Worm (Caenorhabditis elegans) whole organism, L3 larva: ENCODE measurements around the gene rgr-1.
"Not testable (repeated sequence)": the region's sequence is repeated elsewhere in the genome, so short reads cannot be mapped to it uniquely, and the experiment has no call there.

Experiments
- R02D3.7 ChIP-seq: fragments of 150-350 bp; optimal IDR thresholded peaks from 2 replicates; lab custom pipeline; 2014; ENCODE audit warnings: missing biosample characterization, missing genetic modification characterization
- ZK546.5 ChIP-seq: sonication (generic microtip); optimal IDR thresholded peaks from 2 replicates; lab custom pipeline; 2017; ENCODE audit warnings: missing biosample characterization, missing genetic modification characterization
- aly-2 ChIP-seq: fragments of 150-350 bp; optimal IDR thresholded peaks from 2 replicates; lab custom pipeline; 2014; ENCODE audit warnings: missing biosample characterization, missing genetic modification characterization
- ama-1 ChIP-seq: fragments of 150-350 bp; optimal IDR thresholded peaks from 2 replicates; lab custom pipeline; 2018
- ceh-16 ChIP-seq: sonication (generic microtip); optimal IDR thresholded peaks from 2 replicates; lab custom pipeline; 2017; ENCODE audit warnings: missing biosample characterization, missing genetic modification characterization
- ceh-28 ChIP-seq: fragments of 150-350 bp; optimal IDR thresholded peaks from 2 replicates; lab custom pipeline; 2014; ENCODE audit warnings: missing biosample characterization, missing genetic modification reagents, missing genetic modification characterization
- ceh-82 ChIP-seq: fragments of 150-350 bp; optimal IDR thresholded peaks from 2 replicates; lab custom pipeline; 2014; ENCODE audit warnings: missing biosample characterization, missing genetic modification characterization
- daf-12 ChIP-seq: fragments of 150-350 bp; optimal IDR thresholded peaks from 2 replicates; lab custom pipeline; 2014; ENCODE audit warnings: missing biosample characterization, missing genetic modification reagents, missing genetic modification characterization
- egl-5 ChIP-seq: fragments of 150-350 bp; optimal IDR thresholded peaks from 2 replicates; lab custom pipeline; 2017; ENCODE audit warnings: missing biosample characterization, missing genetic modification reagents, missing genetic modification characterization, inconsistent platforms
- elt-2 ChIP-seq: sonication (generic microtip); optimal IDR thresholded peaks from 2 replicates; lab custom pipeline; 2016; ENCODE audit warnings: missing genetic modification reagents, mild to moderate bottlenecking, missing genetic modification characterization, missing compliant biosample characterization
- elt-3 ChIP-seq, 3 experiments: fragments of 150-350 bp in 1 of 3; sonication (generic microtip) in 2 of 3; optimal IDR thresholded peaks; 2 replicates in 2 of 3; 4 replicates in 1 of 3; lab custom pipeline; 2014 to 2017; ENCODE audit warnings: missing biosample characterization in 3 of 3, missing genetic modification characterization in 3 of 3
- fkh-10 ChIP-seq: sonication (generic microtip); optimal IDR thresholded peaks from 2 replicates; lab custom pipeline; 2017; ENCODE audit warnings: missing biosample characterization, missing genetic modification reagents, missing genetic modification characterization
- fkh-2 ChIP-seq: fragments of 150-350 bp; optimal IDR thresholded peaks from 2 replicates; lab custom pipeline; 2014; ENCODE audit warnings: missing biosample characterization, missing genetic modification reagents, missing genetic modification characterization
- fos-1 ChIP-seq: fragments of 150-350 bp; optimal IDR thresholded peaks from 2 replicates; lab custom pipeline; 2014; ENCODE audit warnings: missing biosample characterization, missing genetic modification characterization
- jun-1 ChIP-seq: fragments of 150-350 bp; optimal IDR thresholded peaks from 2 replicates; lab custom pipeline; 2014; ENCODE audit warnings: missing biosample characterization, missing genetic modification reagents, missing genetic modification characterization
- lin-15B ChIP-seq: fragments of 150-350 bp; optimal IDR thresholded peaks from 2 replicates; lab custom pipeline; 2014; ENCODE audit warnings: missing biosample characterization, missing genetic modification characterization
- lin-39 ChIP-seq: fragments of 150-350 bp; optimal IDR thresholded peaks from 2 replicates; lab custom pipeline; 2018; ENCODE audit warnings: missing biosample characterization, missing genetic modification reagents, missing genetic modification characterization
- lsy-12 ChIP-seq: sonication (generic microtip); optimal IDR thresholded peaks from 2 replicates; lab custom pipeline; 2016; ENCODE audit warnings: mild to moderate bottlenecking, missing genetic modification characterization, missing compliant biosample characterization
- mdl-1 ChIP-seq: fragments of 150-350 bp; optimal IDR thresholded peaks from 2 replicates; lab custom pipeline; 2014; ENCODE audit warnings: missing biosample characterization, missing genetic modification characterization
- nfya-1 ChIP-seq: sonication (generic microtip); optimal IDR thresholded peaks from 2 replicates; lab custom pipeline; 2017; ENCODE audit warnings: missing genetic modification characterization, mild to moderate bottlenecking, missing compliant biosample characterization, antibody characterized with exemption, moderate library complexity; ENCODE audit not compliant: insufficient read depth
- nhr-12 ChIP-seq: fragments of 150-350 bp; optimal IDR thresholded peaks from 2 replicates; lab custom pipeline; 2014; ENCODE audit warnings: missing biosample characterization, missing genetic modification characterization
- nhr-237 ChIP-seq: fragments of 150-350 bp; optimal IDR thresholded peaks from 2 replicates; lab custom pipeline; 2014; ENCODE audit warnings: missing biosample characterization, missing genetic modification characterization
- nhr-25 ChIP-seq: sonication (generic microtip); optimal IDR thresholded peaks from 2 replicates; lab custom pipeline; 2017; ENCODE audit warnings: missing biosample characterization, missing genetic modification characterization
- nhr-28 ChIP-seq: fragments of 150-350 bp; optimal IDR thresholded peaks from 2 replicates; lab custom pipeline; 2014; ENCODE audit warnings: missing biosample characterization, missing genetic modification characterization
- nhr-43 ChIP-seq: sonication (generic microtip); optimal IDR thresholded peaks from 2 replicates; lab custom pipeline; 2016; ENCODE audit warnings: mild to moderate bottlenecking, missing genetic modification characterization, missing compliant biosample characterization; ENCODE audit not compliant: poor library complexity, severe bottlenecking
- nhr-67 ChIP-seq: fragments of 150-350 bp; optimal IDR thresholded peaks from 2 replicates; lab custom pipeline; 2014; ENCODE audit warnings: missing biosample characterization, missing genetic modification characterization
- nhr-76 ChIP-seq: fragments of 150-350 bp; sonication (generic microtip); optimal IDR thresholded peaks from 5 replicates; lab custom pipeline; 2014; ENCODE audit warnings: missing biosample characterization, missing genetic modification characterization
- pqm-1 ChIP-seq: fragments of 150-350 bp; optimal IDR thresholded peaks from 2 replicates; lab custom pipeline; 2017; ENCODE audit warnings: missing biosample characterization, missing genetic modification characterization, inconsistent platforms
- sea-2 ChIP-seq: fragments of 150-350 bp; sonication (generic microtip); optimal IDR thresholded peaks from 4 replicates; lab custom pipeline; 2014; ENCODE audit warnings: missing biosample characterization, missing genetic modification reagents, missing genetic modification characterization
- skn-1 ChIP-seq: fragments of 150-350 bp; optimal IDR thresholded peaks from 2 replicates; lab custom pipeline; 2014; ENCODE audit warnings: missing biosample characterization, missing genetic modification characterization
- snpc-4 ChIP-seq: fragments of 150-350 bp; optimal IDR thresholded peaks from 2 replicates; lab custom pipeline; 2014; ENCODE audit warnings: missing biosample characterization, missing genetic modification characterization
- tbx-2 ChIP-seq: sonication (generic microtip); optimal IDR thresholded peaks from 2 replicates; lab custom pipeline; 2016; ENCODE audit warnings: mild to moderate bottlenecking, missing genetic modification characterization, missing compliant biosample characterization
- unc-39 ChIP-seq: sonication (generic microtip); optimal IDR thresholded peaks from 4 replicates; lab custom pipeline; 2017; ENCODE audit warnings: missing biosample characterization, missing genetic modification characterization
- unc-62 ChIP-seq: fragments of 150-350 bp; sonication (generic microtip); optimal IDR thresholded peaks from 4 replicates; lab custom pipeline; 2014; ENCODE audit warnings: missing biosample characterization, missing genetic modification reagents, missing genetic modification characterization
- zag-1 ChIP-seq: fragments of 150-350 bp; optimal IDR thresholded peaks from 2 replicates; lab custom pipeline; 2014; ENCODE audit warnings: missing biosample characterization, missing genetic modification characterization
- ztf-11 ChIP-seq: fragments of 150-350 bp; optimal IDR thresholded peaks from 2 replicates; lab custom pipeline; 2014; ENCODE audit warnings: missing biosample characterization, missing genetic modification characterization
- ztf-4 ChIP-seq: fragments of 150-350 bp; optimal IDR thresholded peaks from 2 replicates; lab custom pipeline; 2014; ENCODE audit warnings: missing biosample characterization, missing genetic modification characterization

Gene rgr-1

ce11 chrIII:9408304-9408703, 14.8 kb downstream of the rgr-1 start:
- TF ChIP-seq lin-15B (tag; lab: Kevin White, UChicago) = peak; percentile 24
- peak; percentile 90 for TF ChIP-seq snpc-4 (tag; lab: Kevin White, UChicago)

DNA sequence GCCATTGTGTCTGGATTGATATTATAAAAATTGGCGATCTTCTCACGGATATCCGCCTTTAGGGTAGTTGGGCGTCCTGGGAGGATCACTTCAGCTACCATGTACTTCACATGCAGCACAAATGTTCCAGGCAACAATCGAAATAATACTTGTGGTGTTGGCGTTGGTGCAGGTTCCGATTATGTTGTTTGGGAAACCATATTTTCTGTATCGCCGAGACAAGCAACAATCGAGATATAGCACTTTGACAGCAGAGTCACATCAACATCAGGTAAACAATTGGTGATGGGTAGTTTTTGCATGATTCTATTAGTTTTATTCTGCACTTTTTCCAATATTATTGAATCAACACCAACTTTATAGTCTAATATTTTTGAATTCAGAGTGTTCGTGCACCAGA, 19.8 kb downstream of the rgr-1 start, which contains the start of gene T26G10.3:
Gene T26G10.3 (minus strand): TSS at position 101 of the 400 bp plus-strand sequence.
- TF ChIP-seq ceh-28 (tag; lab: Kevin White, UChicago) = no peak
- no peak for TF ChIP-seq nhr-237 (tag; lab: Kevin White, UChicago)
- no peak for TF ChIP-seq fkh-2 (tag; lab: Kevin White, UChicago)
- TF ChIP-seq R02D3.7 = no peak
- TF ChIP-seq nfya-1 (tag; lab: Kevin White, UChicago) = no peak
- no peak for TF ChIP-seq pqm-1
- no peak for TF ChIP-seq daf-12 (tag; lab: Kevin White, UChicago)
- TF ChIP-seq elt-3 (tag; optimal IDR thresholded peaks at IDR 0.05; lab: Kevin White, UChicago) = no peak
- no peak for TF ChIP-seq lsy-12
- TF ChIP-seq ceh-16 (tag; lab: Kevin White, UChicago) = no peak
- TF ChIP-seq nhr-76 (tag; lab: Kevin White, UChicago) = no peak
- no peak for TF ChIP-seq nhr-43 (tag; lab: Kevin White, UChicago)
- TF ChIP-seq ama-1 (lab: Kevin White, UChicago) = no peak
- TF ChIP-seq mdl-1 (tag; lab: Kevin White, UChicago) = no peak
- no peak for TF ChIP-seq skn-1
- TF ChIP-seq ZK546.5 (tag; lab: Kevin White, UChicago) = no peak
- no peak for TF ChIP-seq ztf-4 (tag; lab: Kevin White, UChicago)
- no peak for TF ChIP-seq zag-1
- TF ChIP-seq fkh-10 (GFP tag; lab: Kevin White, UChicago) = no peak

DNA sequence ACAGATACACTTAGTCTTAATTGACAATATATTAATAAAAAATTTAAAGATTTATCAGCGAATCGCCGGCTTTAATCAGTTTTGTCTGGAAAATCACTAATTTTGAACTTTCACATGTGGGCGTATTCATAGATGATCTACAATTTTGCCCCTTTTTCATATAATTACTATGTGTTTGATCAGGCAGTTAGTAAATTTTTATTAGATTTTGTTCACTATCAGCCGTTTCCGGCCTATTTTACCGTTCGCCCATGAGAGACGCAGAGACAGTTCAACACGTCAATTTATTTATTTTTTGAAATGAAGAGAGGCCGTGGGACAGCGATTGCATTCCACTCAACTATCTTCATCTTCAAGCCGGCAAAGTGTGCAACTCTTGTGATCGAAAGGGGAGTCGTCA, 26.7 kb downstream of the rgr-1 start, which contains the start of gene T26G10.4:
Gene T26G10.4 (plus strand): TSS at position 301 of the 400 bp plus-strand sequence.
- TF ChIP-seq nhr-67 (tag; lab: Kevin White, UChicago); ztf-4 (tag; lab: Kevin White, UChicago); egl-5: not testable (repeated sequence)

DNA sequence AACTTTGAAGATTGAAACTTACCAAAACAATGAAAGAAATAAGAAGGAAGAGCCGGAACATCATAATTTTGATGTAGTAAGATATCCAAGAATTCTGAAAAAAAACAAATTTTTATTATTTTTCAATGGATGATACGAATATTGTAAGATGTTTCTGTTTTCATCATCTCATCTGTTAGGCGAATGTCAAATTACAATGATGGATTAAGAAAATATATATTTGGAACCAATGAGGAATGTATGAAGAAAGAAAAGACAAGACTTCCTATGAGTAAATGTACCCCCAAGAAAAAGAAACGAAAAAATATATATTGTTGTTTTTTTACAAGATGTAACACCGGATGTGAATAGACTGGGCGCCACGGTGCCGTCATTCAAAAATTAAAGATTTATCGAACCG, 32.8 kb downstream of the rgr-1 start, which contains the start of gene T26G10.5:
Gene T26G10.5 (minus strand): TSS at position 101 of the 400 bp plus-strand sequence.
- no peak for TF ChIP-seq lin-39 (tag; lab: Kevin White, UChicago)
- TF ChIP-seq aly-2 = no peak
- TF ChIP-seq lsy-12 = no peak
- TF ChIP-seq fkh-10 (GFP tag; lab: Kevin White, UChicago) = no peak
- TF ChIP-seq unc-39 (tag; lab: Kevin White, UChicago) = no peak
- TF ChIP-seq R02D3.7 = no peak
- no peak for TF ChIP-seq nhr-12 (tag; lab: Kevin White, UChicago)
- TF ChIP-seq unc-62 (GFP tag; lab: Kevin White, UChicago) = no peak
- no peak for TF ChIP-seq nhr-76 (tag; lab: Kevin White, UChicago)
- no peak for TF ChIP-seq sea-2
- TF ChIP-seq ztf-11 (tag; lab: Kevin White, UChicago) = no peak
- no peak for TF ChIP-seq fkh-2 (tag; lab: Kevin White, UChicago)
- TF ChIP-seq tbx-2 (tag; lab: Kevin White, UChicago) = no peak
- TF ChIP-seq fos-1 (tag; lab: Kevin White, UChicago) = no peak
- no peak for TF ChIP-seq elt-2 (tag; lab: Kevin White, UChicago)
- TF ChIP-seq nhr-28 (tag; lab: Kevin White, UChicago) = no peak
- TF ChIP-seq jun-1 (tag; lab: Kevin White, UChicago) = no peak
- no peak for TF ChIP-seq nhr-67 (tag; lab: Kevin White, UChicago)

DNA sequence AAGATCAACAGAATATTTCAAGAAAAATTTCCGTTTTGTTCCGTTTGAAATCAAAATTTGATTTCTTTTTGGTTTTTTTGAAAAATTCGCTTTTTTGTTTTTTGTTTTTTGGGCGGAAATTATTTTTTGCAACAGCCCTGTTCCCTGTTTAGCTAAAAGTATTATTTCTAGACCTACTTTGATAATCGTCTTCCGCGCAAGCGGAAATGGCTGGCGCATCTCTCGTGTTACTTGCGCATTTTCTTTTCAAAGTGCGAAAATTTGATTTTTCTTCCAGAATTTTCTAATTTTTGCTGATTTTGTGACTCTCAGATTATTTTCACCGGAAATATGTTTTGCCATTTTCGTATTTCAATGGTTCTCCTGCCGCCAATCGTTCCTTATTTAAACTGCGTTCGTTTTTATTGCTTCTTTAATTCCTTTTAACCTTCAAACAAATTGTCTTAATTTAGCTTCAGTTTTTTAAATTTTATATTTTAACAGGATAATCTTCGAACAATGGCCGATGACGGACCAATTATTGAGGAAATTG, 40.1 kb downstream of the rgr-1 start, which contains the start of gene cpar-1:
Gene cpar-1 (plus strand): TSS at position 482 of the 532 bp plus-strand sequence.
- no peak for TF ChIP-seq ceh-82
- no peak for TF ChIP-seq elt-2 (tag; lab: Kevin White, UChicago)
- no peak for TF ChIP-seq nhr-43 (tag; lab: Kevin White, UChicago)
- TF ChIP-seq fos-1 (tag; lab: Kevin White, UChicago) = no peak
- no peak for TF ChIP-seq nhr-25 (tag; lab: Kevin White, UChicago)
- TF ChIP-seq, all 47 proteins: peak for 0
